Fruit fly (Drosophila melanogaster) whole organism, embryonic: ENCODE measurements around the gene CG31792.

Experiments
- Bdp1 ChIP-seq: fragments of 200-800 bp; sonication (Bioruptor generic); optimal IDR thresholded peaks from 3 replicates; lab custom pipeline; 2016; ENCODE audit warnings: missing biosample characterization, missing genetic modification characterization
- BtbVII ChIP-seq: fragments of 200-800 bp; sonication (Bioruptor generic); optimal IDR thresholded peaks from 3 replicates; lab custom pipeline; 2017; ENCODE audit warnings: missing biosample characterization, mild to moderate bottlenecking, missing genetic modification characterization
- CG10565 ChIP-seq: fragments of 200-800 bp; sonication (Bioruptor generic); optimal IDR thresholded peaks from 3 replicates; lab custom pipeline; 2016; ENCODE audit warnings: missing biosample characterization, mild to moderate bottlenecking, missing genetic modification characterization
- CG10979 ChIP-seq: fragments of 200-800 bp; sonication (Bioruptor generic); optimal IDR thresholded peaks from 2 replicates; lab custom pipeline; 2018; ENCODE audit warnings: missing biosample characterization, mild to moderate bottlenecking, missing genetic modification characterization, moderate library complexity
- CG12155 ChIP-seq: fragments of 200-800 bp; sonication (Bioruptor generic); optimal IDR thresholded peaks from 3 replicates; lab custom pipeline; 2016; ENCODE audit warnings: missing biosample characterization, missing genetic modification characterization
- CG13624 ChIP-seq: fragments of 200-800 bp; sonication (Bioruptor generic); optimal IDR thresholded peaks from 2 replicates; lab custom pipeline; 2016; ENCODE audit warnings: missing biosample characterization, missing genetic modification characterization
- CG15696 ChIP-seq: fragments of 200-800 bp; sonication (Bioruptor generic); optimal IDR thresholded peaks from 2 replicates; lab custom pipeline; 2019; ENCODE audit warnings: missing biosample characterization, mild to moderate bottlenecking, missing genetic modification characterization, moderate library complexity
- CG1647 ChIP-seq: fragments of 200-800 bp; sonication (Bioruptor generic); optimal IDR thresholded peaks from 3 replicates; lab custom pipeline; 2016; ENCODE audit warnings: missing biosample characterization, missing genetic modification characterization
- CG17328 ChIP-seq: fragments of 200-800 bp; sonication (Bioruptor generic); IDR thresholded peaks from 2 replicates; pipeline ENCODE4 v1.3.6; 2022; ENCODE audit warnings: missing biosample characterization, missing genetic modification characterization
- CG17359 ChIP-seq: fragments of 200-800 bp; sonication (Bioruptor generic); optimal IDR thresholded peaks from 3 replicates; lab custom pipeline; 2018; ENCODE audit warnings: missing biosample characterization, mild to moderate bottlenecking, missing genetic modification characterization, moderate library complexity
- CG17361 ChIP-seq: fragments of 200-800 bp; sonication (Bioruptor generic); IDR thresholded peaks from 3 replicates; pipeline ENCODE4 v1.3.6; 2022; ENCODE audit warnings: missing biosample characterization, missing genetic modification characterization
- CG1792 ChIP-seq: fragments of 200-800 bp; sonication (Bioruptor generic); optimal IDR thresholded peaks from 2 replicates; lab custom pipeline; 2016; ENCODE audit warnings: missing biosample characterization, missing genetic modification characterization
- CG34224 ChIP-seq: fragments of 200-800 bp; sonication (Bioruptor generic); IDR thresholded peaks from 3 replicates; pipeline ENCODE4 v1.3.6; 2022; ENCODE audit warnings: missing biosample characterization, missing genetic modification characterization; ENCODE audit not compliant: partially characterized antibody
- CG6813 ChIP-seq: fragments of 200-800 bp; sonication (Bioruptor generic); optimal IDR thresholded peaks from 2 replicates; lab custom pipeline; 2017; ENCODE audit warnings: missing biosample characterization, missing genetic modification characterization, mild to moderate bottlenecking, moderate library complexity, missing genetic modification reagents
- CG8281 ChIP-seq: fragments of 200-800 bp; sonication (Bioruptor generic); optimal IDR thresholded peaks from 2 replicates; lab custom pipeline; 2018; ENCODE audit warnings: missing biosample characterization, mild to moderate bottlenecking, missing genetic modification characterization, moderate library complexity
- CG8765 ChIP-seq: fragments of 200-800 bp; sonication (Bioruptor generic); IDR thresholded peaks from 2 replicates; pipeline ENCODE4 v1.3.6; 2022; ENCODE audit warnings: missing biosample characterization, missing genetic modification characterization
- Elba2 ChIP-seq: fragments of 200-800 bp; sonication (Bioruptor generic); optimal IDR thresholded peaks from 3 replicates; lab custom pipeline; 2016; ENCODE audit warnings: missing biosample characterization, missing genetic modification characterization
- Hmr ChIP-seq: fragments of 200-800 bp; sonication (Bioruptor generic); optimal IDR thresholded peaks from 3 replicates; lab custom pipeline; 2017; ENCODE audit warnings: mild to moderate bottlenecking, missing biosample characterization, missing genetic modification reagents, missing genetic modification characterization
- Myb ChIP-seq: fragments of 200-800 bp; sonication (Bioruptor generic); optimal IDR thresholded peaks from 2 replicates; lab custom pipeline; 2016; ENCODE audit warnings: missing biosample characterization, missing genetic modification characterization
- NFAT ChIP-seq: fragments of 200-800 bp; sonication (Bioruptor generic); IDR thresholded peaks from 2 replicates; pipeline ENCODE4 v1.3.6; 2022; ENCODE audit warnings: missing biosample characterization, missing genetic modification characterization
- Neu2 ChIP-seq: fragments of 200-800 bp; sonication (Bioruptor generic); optimal IDR thresholded peaks from 3 replicates; lab custom pipeline; 2016; ENCODE audit warnings: missing biosample characterization, missing genetic modification characterization, borderline replicate concordance
- Poxn ChIP-seq: fragments of 200-800 bp; sonication (Bioruptor generic); IDR thresholded peaks from 2 replicates; pipeline ENCODE4 v1.3.6; 2022; ENCODE audit warnings: missing biosample characterization, missing genetic modification characterization
- Ravus ChIP-seq: fragments of 200-800 bp; sonication (Bioruptor generic); IDR thresholded peaks from 2 replicates; pipeline ENCODE4 v1.3.6; 2022; ENCODE audit warnings: missing biosample characterization, missing genetic modification characterization
- Scr ChIP-seq: fragments of 200-800 bp; sonication (Bioruptor generic); IDR thresholded peaks from 2 replicates; pipeline ENCODE4 v1.3.6; 2022; ENCODE audit warnings: missing biosample characterization, missing genetic modification characterization; ENCODE audit not compliant: partially characterized antibody
- Vsx1 ChIP-seq: fragments of 200-800 bp; sonication (Bioruptor generic); optimal IDR thresholded peaks from 2 replicates; lab custom pipeline; 2017; ENCODE audit warnings: missing biosample characterization, mild to moderate bottlenecking, missing genetic modification characterization, missing genetic modification reagents
- ara ChIP-seq: fragments of 200-800 bp; sonication (Bioruptor generic); IDR thresholded peaks from 2 replicates; pipeline ENCODE4 v1.3.6; 2022; ENCODE audit warnings: missing biosample characterization, missing genetic modification characterization
- bigmax ChIP-seq: fragments of 200-800 bp; sonication (Bioruptor generic); optimal IDR thresholded peaks from 2 replicates; lab custom pipeline; 2018; ENCODE audit warnings: missing biosample characterization, mild to moderate bottlenecking, missing genetic modification characterization
- cad ChIP-seq: fragments of >200 bp; optimal IDR thresholded peaks from 2 replicates; lab custom pipeline; 2017; ENCODE audit warnings: missing biosample characterization, missing genetic modification characterization
- chinmo ChIP-seq: fragments of 200-800 bp; sonication (Bioruptor generic); IDR thresholded peaks from 4 replicates; pipeline ENCODE4 v1.3.6; 2022; ENCODE audit warnings: missing biosample characterization, missing genetic modification characterization; ENCODE audit not compliant: partially characterized antibody
- dimm ChIP-seq: fragments of 200-800 bp; sonication (Bioruptor generic); IDR thresholded peaks from 2 replicates; pipeline ENCODE4 v1.3.6; 2022; ENCODE audit warnings: missing biosample characterization, missing genetic modification characterization
- eyg ChIP-seq: fragments of 200-800 bp; sonication (Bioruptor generic); optimal IDR thresholded peaks from 3 replicates; lab custom pipeline; 2016; ENCODE audit warnings: missing biosample characterization, missing genetic modification characterization
- gcm ChIP-seq: fragments of 200-800 bp; sonication (Bioruptor generic); optimal IDR thresholded peaks from 2 replicates; lab custom pipeline; 2019; ENCODE audit warnings: missing biosample characterization, mild to moderate bottlenecking, missing genetic modification characterization, moderate library complexity
- ham ChIP-seq: fragments of 200-800 bp; sonication (Bioruptor generic); IDR thresholded peaks from 2 replicates; pipeline ENCODE4 v1.3.6; 2022; ENCODE audit warnings: missing biosample characterization, missing genetic modification characterization
- hkb ChIP-seq, 2 experiments: fragments of 200-800 bp in 1 of 2; fragments of >200 bp in 1 of 2; sonication (Bioruptor generic) in 1 of 2; IDR thresholded peaks in 1 of 2; optimal IDR thresholded peaks in 1 of 2; 2 replicates each; pipeline versions ENCODE4 v1.3.6 to Lab custom; 2017 to 2022; ENCODE audit warnings: missing biosample characterization in 1 of 2, missing genetic modification characterization in 1 of 2
- ind ChIP-seq: fragments of 200-800 bp; sonication (Bioruptor generic); optimal IDR thresholded peaks from 3 replicates; lab custom pipeline; 2016; ENCODE audit warnings: missing biosample characterization, missing genetic modification characterization
- jumu ChIP-seq: fragments of 200-800 bp; sonication (Bioruptor generic); optimal IDR thresholded peaks from 3 replicates; lab custom pipeline; 2016; ENCODE audit warnings: missing biosample characterization, missing genetic modification characterization
- kah ChIP-seq: fragments of 200-800 bp; sonication (Bioruptor generic); optimal IDR thresholded peaks from 2 replicates; lab custom pipeline; 2018; ENCODE audit warnings: missing biosample characterization, mild to moderate bottlenecking, missing genetic modification characterization
- mld ChIP-seq: fragments of 200-800 bp; sonication (Bioruptor generic); IDR thresholded peaks from 3 replicates; pipeline ENCODE4 v1.3.6; 2022; ENCODE audit warnings: missing biosample characterization, missing genetic modification characterization; ENCODE audit not compliant: partially characterized antibody
- nerfin-1 ChIP-seq: fragments of 200-800 bp; sonication (Bioruptor generic); optimal IDR thresholded peaks from 3 replicates; lab custom pipeline; 2019; ENCODE audit warnings: missing biosample characterization, mild to moderate bottlenecking, missing genetic modification characterization, moderate library complexity
- onecut ChIP-seq: fragments of 200-800 bp; sonication (Bioruptor generic); IDR thresholded peaks from 2 replicates; pipeline ENCODE4 v1.3.6; 2022; ENCODE audit warnings: missing biosample characterization, missing genetic modification characterization
- p53 ChIP-seq: fragments of 200-800 bp; sonication (Bioruptor generic); optimal IDR thresholded peaks from 2 replicates; lab custom pipeline; 2016; ENCODE audit warnings: missing biosample characterization, missing genetic modification characterization
- peb ChIP-seq: fragments of 200-800 bp; sonication (Bioruptor generic); IDR thresholded peaks from 2 replicates; pipeline ENCODE4 v1.3.6; 2022; ENCODE audit warnings: missing biosample characterization, missing genetic modification characterization
- pros ChIP-seq: fragments of 200-800 bp; sonication (Bioruptor generic); optimal IDR thresholded peaks from 3 replicates; lab custom pipeline; 2019; ENCODE audit warnings: missing biosample characterization, mild to moderate bottlenecking, missing genetic modification characterization, moderate library complexity
- rib ChIP-seq: fragments of 200-800 bp; sonication (Bioruptor generic); IDR thresholded peaks from 2 replicates; pipeline ENCODE4 v1.3.6; 2022; ENCODE audit warnings: missing biosample characterization, missing genetic modification characterization
- row ChIP-seq: fragments of 200-800 bp; sonication (Bioruptor generic); IDR thresholded peaks from 3 replicates; pipeline ENCODE4 v1.3.6; 2022; ENCODE audit warnings: missing biosample characterization, missing genetic modification characterization
- sens ChIP-seq: fragments of 200-800 bp; sonication (Bioruptor generic); peaks from one replicate; lab custom pipeline; 2016; ENCODE audit warnings: missing biosample characterization, missing genetic modification characterization
- sob ChIP-seq: fragments of 200-800 bp; sonication (Bioruptor generic); IDR thresholded peaks from 2 replicates; pipeline ENCODE4 v1.3.6; 2022; ENCODE audit warnings: missing biosample characterization, missing genetic modification characterization
- tna ChIP-seq: fragments of 200-800 bp; sonication (Bioruptor generic); IDR thresholded peaks from 2 replicates; pipeline ENCODE4 v1.3.6; 2022; ENCODE audit warnings: missing biosample characterization, missing genetic modification characterization; ENCODE audit not compliant: partially characterized antibody
- zfh1 ChIP-seq: fragments of 200-800 bp; sonication (Bioruptor generic); IDR thresholded peaks from 3 replicates; pipeline ENCODE4 v1.3.6; 2022; ENCODE audit warnings: missing biosample characterization, missing genetic modification characterization

CG31792 gene

DNA sequence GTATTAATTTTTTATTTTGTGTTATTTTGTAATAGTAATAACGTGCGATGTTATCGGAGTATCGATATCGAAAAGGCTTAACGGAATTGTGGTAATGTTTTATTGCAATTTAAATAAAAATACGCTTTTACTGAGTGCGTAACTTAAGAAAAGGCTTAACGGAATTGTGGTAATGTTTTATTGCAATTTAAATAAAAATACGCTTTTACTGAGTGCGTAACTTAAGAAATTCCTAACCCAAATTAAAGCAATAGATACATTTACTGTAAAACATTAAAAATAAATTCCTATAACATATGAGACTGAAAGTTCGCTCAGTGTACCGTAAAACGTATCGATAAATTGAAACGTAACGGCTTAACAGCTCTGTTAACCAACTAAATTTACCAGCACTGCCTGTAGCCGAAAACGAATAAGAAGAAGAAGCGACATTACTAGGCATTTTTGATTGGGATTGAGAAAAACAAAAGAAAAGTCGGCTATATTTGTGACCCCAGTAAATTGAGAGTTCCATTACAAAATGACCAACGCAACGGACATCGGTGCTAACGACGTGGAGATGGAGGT lies 54.4 kb downstream of the CG31792 start, which contains the start of gene Rpn3 (continued):
- TF ChIP-seq jumu (peak; percentile 73), dimm (GFP tag; lab: Robert Waterston, UW) (peak; percentile 49; the same call in 1 of the 2 replicates), eyg (GFP tag; lab: Kevin White, UChicago) (peak; percentile 55), sens (GFP tag; lab: Kevin White, UChicago) (peak; percentile 97), CG8765 (GFP tag; lab: Robert Waterston, UW) (peak; percentile 57), Scr (GFP tag; lab: Robert Waterston, UW) (peak; percentile 75), CG10979 (tag; lab: Kevin White, UChicago) (peak; percentile 84), onecut (GFP tag; lab: Robert Waterston, UW) (peak; percentile 60), p53 (peak; percentile 44), CG1792 (GFP tag; lab: Kevin White, UChicago) (peak; percentile 45), CG1647 (GFP tag; lab: Kevin White, UChicago) (peak; percentile 54), Elba2 (GFP tag; lab: Kevin White, UChicago) (no peak), Vsx1 (GFP tag; lab: Kevin White, UChicago) (no peak), bigmax (no peak), CG17359 (peak; percentile 86), CG12155 (GFP tag; lab: Kevin White, UChicago) (peak; percentile 84), gcm (peak; percentile 68), Bdp1 (GFP tag; lab: Kevin White, UChicago) (peak; percentile 67), chinmo (GFP tag; lab: Robert Waterston, UW) (0 out of 4 replicates have a peak, but pooled peaks have one; percentile 69), NFAT (peak; percentile 63), cad (GFP tag; lab: Kevin White, UChicago) (no peak), Neu2 (GFP tag; lab: Kevin White, UChicago) (no peak), zfh1 (GFP tag; lab: Robert Waterston, UW) (peak; percentile 90), row (GFP tag; lab: Robert Waterston, UW) (peak; percentile 93), kah (GFP tag; lab: Kevin White, UChicago) (no peak), BtbVII (GFP tag; lab: Kevin White, UChicago) (peak; percentile 38), CG15696 (peak; percentile 66), pros (no peak), peb (peak; percentile 79), CG6813 (GFP tag; lab: Kevin White, UChicago) (no peak), Hmr (GFP tag; lab: Kevin White, UChicago) (peak; percentile 86), ind (GFP tag; lab: Kevin White, UChicago) (peak; percentile 84), ara (GFP tag; lab: Robert Waterston, UW) (peak; percentile 86), rib (GFP tag; lab: Robert Waterston, UW) (peak; percentile 66; the same call in 1 of the 2 replicates), CG17361 (peak; percentile 83), mld (GFP tag; lab: Robert Waterston, UW) (no peak), sob (GFP tag; lab: Robert Waterston, UW) (peak; percentile 86), CG13624 (peak; percentile 79), CG8281 (no peak), Poxn (peak; percentile 10; the same call in 1 of the 2 replicates), Myb (GFP tag; lab: Kevin White, UChicago) (peak; percentile 73), tna (GFP tag; lab: Robert Waterston, UW) (peak; percentile 61), Ravus (GFP tag; lab: Robert Waterston, UW) (peak; percentile 55; the same call in 1 of the 2 replicates), CG17328 (GFP tag; lab: Robert Waterston, UW) (peak; percentile 91), nerfin-1 (tag; lab: Kevin White, UChicago) (peak; percentile 64), ham (no peak), hkb (optimal IDR thresholded peaks at IDR 0.05; lab: Kevin White, UChicago) (no peak), hkb (GFP tag; IDR thresholded peaks at IDR 0.05; lab: Robert Waterston, UW) (peak; percentile 92), CG34224 (GFP tag; lab: Robert Waterston, UW) (peak; percentile 66; the same call in 1 of the 3 replicates), CG10565 (GFP tag; lab: Kevin White, UChicago) (no peak)
